Worm (Caenorhabditis elegans) whole organism, L1 larva: ENCODE data around the gene ifp-1.

Experiments
- C34B4.2 ChIP-seq: sonication (generic microtip); optimal IDR thresholded peaks from 2 replicates; lab custom pipeline; 2017; ENCODE audit warnings: mild to moderate bottlenecking, missing genetic modification characterization, missing compliant biosample characterization
- F16B12.6 ChIP-seq: fragments of 150-350 bp; optimal IDR thresholded peaks from 2 replicates; lab custom pipeline; 2014; ENCODE audit warnings: missing biosample characterization, missing genetic modification characterization
- Y116A8C.19 ChIP-seq: sonication (generic microtip); optimal IDR thresholded peaks from 2 replicates; lab custom pipeline; 2016; ENCODE audit warnings: missing compliant biosample characterization, missing genetic modification characterization, borderline replicate concordance
- aly-2 ChIP-seq: fragments of 150-350 bp; optimal IDR thresholded peaks from 2 replicates; lab custom pipeline; 2014; ENCODE audit warnings: missing biosample characterization, missing genetic modification characterization
- ama-1 ChIP-seq: fragments of 150-350 bp; optimal IDR thresholded peaks from 2 replicates; lab custom pipeline; 2014
- blmp-1 ChIP-seq: fragments of 150-350 bp; optimal IDR thresholded peaks from 2 replicates; lab custom pipeline; 2014; ENCODE audit warnings: missing biosample characterization, missing genetic modification characterization
- ceh-8 ChIP-seq: fragments of 200-800 bp; sonication (Bioruptor generic); optimal IDR thresholded peaks from 2 replicates; lab custom pipeline; 2018; ENCODE audit warnings: mild to moderate bottlenecking, missing genetic modification characterization, moderate library complexity, missing compliant biosample characterization
- ceh-82 ChIP-seq, 3 experiments: fragments of 150-350 bp in 1 of 3; sonication (generic microtip) in 2 of 3; optimal IDR thresholded peaks; 2 replicates each; lab custom pipeline; 2014 to 2017; ENCODE audit warnings: missing biosample characterization in 3 of 3, missing genetic modification characterization in 3 of 3
- ceh-88 ChIP-seq: fragments of 200-800 bp; sonication (Bioruptor generic); IDR thresholded peaks from 2 replicates; pipeline ENCODE4 v1.3.6; 2022; ENCODE audit warnings: missing genetic modification characterization, missing compliant biosample characterization
- ceh-90 ChIP-seq: sonication (generic microtip); optimal IDR thresholded peaks from 2 replicates; lab custom pipeline; 2016; ENCODE audit warnings: missing genetic modification characterization, missing compliant biosample characterization
- dpl-1 ChIP-seq, 3 experiments: fragments of 150-350 bp in 2 of 3; sonication (generic microtip) in 1 of 3; optimal IDR thresholded peaks; 2 replicates each; lab custom pipeline; 2014 to 2017; ENCODE audit warnings: missing biosample characterization in 3 of 3, missing genetic modification characterization in 3 of 3, missing genetic modification reagents in 3 of 3
- efl-1 ChIP-seq, 4 experiments: fragments of 150-350 bp; optimal IDR thresholded peaks in 3 of 4; peaks in 1 of 4; 1 replicate in 1 of 4; 2 replicates in 3 of 4; lab custom pipeline; 2014; ENCODE audit warnings: missing biosample characterization in 2 of 4, missing genetic modification characterization in 2 of 4, missing genetic modification reagents in 2 of 4
- efl-3 ChIP-seq: fragments of 200-800 bp; sonication (Bioruptor generic); optimal IDR thresholded peaks from 2 replicates; lab custom pipeline; 2018; ENCODE audit warnings: mild to moderate bottlenecking, missing genetic modification characterization, missing compliant biosample characterization
- egl-27 ChIP-seq, 2 experiments: fragments of 150-350 bp in 1 of 2; sonication (generic microtip); optimal IDR thresholded peaks; 3 replicates each; lab custom pipeline; 2017 to 2018; ENCODE audit warnings: missing biosample characterization in 2 of 2, missing genetic modification characterization in 2 of 2, missing genetic modification reagents in 2 of 2
- elt-2 ChIP-seq: sonication (generic microtip); optimal IDR thresholded peaks from 2 replicates; lab custom pipeline; 2016; ENCODE audit warnings: missing genetic modification characterization, mild to moderate bottlenecking, inconsistent platforms, missing compliant biosample characterization, missing genetic modification reagents
- elt-3 ChIP-seq, 6 experiments: fragments of 150-350 bp in 1 of 6; sonication (generic microtip); optimal IDR thresholded peaks; 2 replicates each; lab custom pipeline; 2017 to 2018; ENCODE audit warnings: missing biosample characterization in 6 of 6, missing genetic modification characterization in 6 of 6, inconsistent platforms in 1 of 6
- ets-5 ChIP-seq: fragments of 200-800 bp; sonication (Bioruptor generic); IDR thresholded peaks from 2 replicates; pipeline ENCODE4 v1.3.6; 2022; ENCODE audit warnings: missing genetic modification characterization, missing compliant biosample characterization
- fkh-4 ChIP-seq: sonication (generic microtip); optimal IDR thresholded peaks from 2 replicates; lab custom pipeline; 2016; ENCODE audit warnings: missing compliant biosample characterization, missing genetic modification characterization, borderline replicate concordance
- fkh-8 ChIP-seq: sonication (generic microtip); optimal IDR thresholded peaks from 2 replicates; lab custom pipeline; 2016; ENCODE audit warnings: mild to moderate bottlenecking, missing genetic modification characterization, missing compliant biosample characterization
- fos-1 ChIP-seq: fragments of 150-350 bp; optimal IDR thresholded peaks from 2 replicates; lab custom pipeline; 2014; ENCODE audit warnings: missing biosample characterization, missing genetic modification characterization
- hlh-17 ChIP-seq: fragments of 200-800 bp; sonication (Bioruptor generic); optimal IDR thresholded peaks from 2 replicates; lab custom pipeline; 2018; ENCODE audit warnings: missing genetic modification characterization, mild to moderate bottlenecking, missing compliant biosample characterization, moderate library complexity, borderline replicate concordance
- isw-1 ChIP-seq: fragments of 200-800 bp; sonication (Bioruptor generic); IDR thresholded peaks from 2 replicates; pipeline ENCODE4 v1.3.6; 2022; ENCODE audit warnings: missing genetic modification characterization, missing compliant biosample characterization
- jun-1 ChIP-seq: fragments of 150-350 bp; optimal IDR thresholded peaks from 2 replicates; lab custom pipeline; 2014; ENCODE audit warnings: missing biosample characterization, missing genetic modification reagents, missing genetic modification characterization
- lin-35 ChIP-seq, 2 experiments: fragments of 150-350 bp; optimal IDR thresholded peaks; 2 replicates each; lab custom pipeline; 2014; ENCODE audit warnings: missing biosample characterization in 2 of 2, missing genetic modification characterization in 2 of 2, missing genetic modification reagents in 2 of 2
- lir-3 ChIP-seq: sonication (generic microtip); optimal IDR thresholded peaks from 2 replicates; lab custom pipeline; 2016; ENCODE audit warnings: mild to moderate bottlenecking, missing genetic modification characterization, moderate library complexity, missing compliant biosample characterization; ENCODE audit not compliant: poor library complexity
- mep-1 ChIP-seq: fragments of 150-350 bp; optimal IDR thresholded peaks from 2 replicates; lab custom pipeline; 2014; ENCODE audit warnings: missing biosample characterization, missing genetic modification characterization
- nhr-11 ChIP-seq: fragments of 150-350 bp; optimal IDR thresholded peaks from 2 replicates; lab custom pipeline; 2014; ENCODE audit warnings: missing biosample characterization, missing genetic modification characterization
- nhr-12 ChIP-seq: sonication (generic microtip); optimal IDR thresholded peaks from 2 replicates; lab custom pipeline; 2017; ENCODE audit warnings: missing biosample characterization, missing genetic modification characterization
- nhr-19 ChIP-seq: fragments of 200-800 bp; sonication (Bioruptor generic); conservative IDR thresholded peaks from 2 replicates; pipeline ENCODE4 v1.3.6; 2022; ENCODE audit warnings: missing genetic modification characterization, missing compliant biosample characterization
- nhr-237 ChIP-seq: fragments of 150-350 bp; optimal IDR thresholded peaks from 2 replicates; lab custom pipeline; 2014; ENCODE audit warnings: missing biosample characterization, missing genetic modification characterization
- nhr-28 ChIP-seq: fragments of 150-350 bp; optimal IDR thresholded peaks from 2 replicates; lab custom pipeline; 2014; ENCODE audit warnings: missing biosample characterization, missing genetic modification characterization
- nhr-47 ChIP-seq: sonication (generic microtip); optimal IDR thresholded peaks from 2 replicates; lab custom pipeline; 2016; ENCODE audit warnings: mild to moderate bottlenecking, missing genetic modification characterization, moderate library complexity, missing compliant biosample characterization
- nhr-71 ChIP-seq: sonication (generic microtip); optimal IDR thresholded peaks from 2 replicates; lab custom pipeline; 2016; ENCODE audit warnings: mild to moderate bottlenecking, missing genetic modification characterization, moderate library complexity, missing compliant biosample characterization
- nhr-76 ChIP-seq: sonication (generic microtip); optimal IDR thresholded peaks from 2 replicates; lab custom pipeline; 2017; ENCODE audit warnings: missing biosample characterization, missing genetic modification characterization
- nhr-84 ChIP-seq: sonication (generic microtip); optimal IDR thresholded peaks from 2 replicates; lab custom pipeline; 2017; ENCODE audit warnings: missing biosample characterization, missing genetic modification characterization
- nhr-85 ChIP-seq: sonication (generic microtip); peaks from one replicate; lab custom pipeline; 2016; ENCODE audit warnings: missing genetic modification characterization, inconsistent platforms, missing compliant biosample characterization
- pax-3 ChIP-seq: fragments of 200-800 bp; sonication (Bioruptor generic); optimal IDR thresholded peaks from 2 replicates; lab custom pipeline; 2018; ENCODE audit warnings: mild to moderate bottlenecking, missing genetic modification characterization, moderate library complexity, missing compliant biosample characterization
- pqm-1 ChIP-seq: sonication (generic microtip); optimal IDR thresholded peaks from 3 replicates; lab custom pipeline; 2017; ENCODE audit warnings: missing biosample characterization, missing genetic modification characterization
- rnt-1 ChIP-seq: sonication (generic microtip); optimal IDR thresholded peaks from 2 replicates; lab custom pipeline; 2016; ENCODE audit warnings: mild to moderate bottlenecking, missing genetic modification characterization, moderate library complexity, missing compliant biosample characterization
- skn-1 ChIP-seq: fragments of 150-350 bp; optimal IDR thresholded peaks from 2 replicates; lab custom pipeline; 2014; ENCODE audit warnings: missing biosample characterization, missing genetic modification characterization
- snu-23 ChIP-seq: sonication (generic microtip); optimal IDR thresholded peaks from 2 replicates; lab custom pipeline; 2016; ENCODE audit warnings: missing genetic modification characterization, missing compliant biosample characterization
- sox-4 ChIP-seq: sonication (generic microtip); optimal IDR thresholded peaks from 2 replicates; lab custom pipeline; 2016; ENCODE audit warnings: missing genetic modification characterization, missing compliant biosample characterization
- sptf-1 ChIP-seq: fragments of 150-350 bp; optimal IDR thresholded peaks from 2 replicates; lab custom pipeline; 2014; ENCODE audit warnings: missing biosample characterization, missing genetic modification characterization
- tbx-2 ChIP-seq: sonication (generic microtip); optimal IDR thresholded peaks from 2 replicates; lab custom pipeline; 2016; ENCODE audit warnings: missing genetic modification characterization, missing compliant biosample characterization
- unc-130 ChIP-seq: fragments of 150-350 bp; optimal IDR thresholded peaks from 2 replicates; lab custom pipeline; 2017; ENCODE audit warnings: missing biosample characterization, missing genetic modification characterization, inconsistent platforms
- unc-62 ChIP-seq: fragments of 150-350 bp; optimal IDR thresholded peaks from 2 replicates; lab custom pipeline; 2014; ENCODE audit warnings: missing biosample characterization, missing genetic modification reagents, missing genetic modification characterization
- xbp-1 ChIP-seq: sonication (generic microtip); optimal IDR thresholded peaks from 2 replicates; lab custom pipeline; 2016; ENCODE audit warnings: missing genetic modification characterization, missing compliant biosample characterization
- zag-1 ChIP-seq: fragments of 150-350 bp; optimal IDR thresholded peaks from 2 replicates; lab custom pipeline; 2014; ENCODE audit warnings: missing biosample characterization, missing genetic modification characterization
- ztf-11 ChIP-seq, 2 experiments: sonication (generic microtip); optimal IDR thresholded peaks; 2 replicates each; lab custom pipeline; 2016 to 2017; ENCODE audit warnings: missing genetic modification characterization in 2 of 2, missing biosample characterization in 1 of 2, missing compliant biosample characterization in 1 of 2

Gene ifp-1

DNA sequence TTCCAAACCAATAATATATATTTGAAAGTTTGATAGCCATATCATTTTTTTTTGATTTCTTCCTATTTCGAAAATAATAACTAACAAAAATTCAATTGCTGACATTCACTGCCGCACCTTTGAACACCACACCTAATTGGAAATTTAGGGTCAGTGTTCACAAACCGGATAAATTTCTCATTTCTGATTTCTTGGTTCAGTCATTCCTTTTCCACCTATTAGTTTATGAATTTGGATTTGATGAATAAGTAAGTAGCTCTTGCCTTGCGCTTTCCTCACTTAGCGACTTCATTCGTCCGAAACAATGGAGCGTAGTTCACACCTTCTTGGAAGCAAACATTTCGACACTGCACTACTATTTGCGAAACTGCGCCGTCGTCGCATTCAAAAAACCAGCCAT lies 26.1 kb upstream of the ifp-1 start, which contains the start of gene F15G9.1:
TSS of gene F15G9.1 (plus strand) at position 301 of the 400 bp plus-strand sequence.
- TF ChIP-seq efl-1 (optimal IDR thresholded peaks at IDR 0.05; lab: Kevin White, UChicago) (no peak), efl-1 (GFP tag; optimal IDR thresholded peaks at IDR 0.05 in 1 of 2; lab: Kevin White, UChicago) (no peak), unc-62 (no peak), nhr-12 (tag; lab: Kevin White, UChicago) (no peak), fos-1 (no peak), zag-1 (tag; lab: Kevin White, UChicago) (no peak), rnt-1 (tag; lab: Kevin White, UChicago) (no peak), skn-1 (tag; lab: Kevin White, UChicago) (no peak), nhr-76 (no peak), ztf-11 (tag; optimal IDR thresholded peaks at IDR 0.05; lab: Kevin White, UChicago) (no peak), lir-3 (tag; lab: Kevin White, UChicago) (no peak), nhr-28 (tag; lab: Kevin White, UChicago) (no peak), jun-1 (tag; lab: Kevin White, UChicago) (no peak), tbx-2 (no peak), fkh-8 (tag; lab: Kevin White, UChicago) (no peak), F16B12.6 (tag; lab: Kevin White, UChicago) (no peak), efl-3 (GFP tag; lab: Kevin White, UChicago) (no peak), ceh-90 (tag; lab: Kevin White, UChicago) (no peak), fkh-4 (no peak), pqm-1 (tag; lab: Kevin White, UChicago) (no peak)

DNA sequence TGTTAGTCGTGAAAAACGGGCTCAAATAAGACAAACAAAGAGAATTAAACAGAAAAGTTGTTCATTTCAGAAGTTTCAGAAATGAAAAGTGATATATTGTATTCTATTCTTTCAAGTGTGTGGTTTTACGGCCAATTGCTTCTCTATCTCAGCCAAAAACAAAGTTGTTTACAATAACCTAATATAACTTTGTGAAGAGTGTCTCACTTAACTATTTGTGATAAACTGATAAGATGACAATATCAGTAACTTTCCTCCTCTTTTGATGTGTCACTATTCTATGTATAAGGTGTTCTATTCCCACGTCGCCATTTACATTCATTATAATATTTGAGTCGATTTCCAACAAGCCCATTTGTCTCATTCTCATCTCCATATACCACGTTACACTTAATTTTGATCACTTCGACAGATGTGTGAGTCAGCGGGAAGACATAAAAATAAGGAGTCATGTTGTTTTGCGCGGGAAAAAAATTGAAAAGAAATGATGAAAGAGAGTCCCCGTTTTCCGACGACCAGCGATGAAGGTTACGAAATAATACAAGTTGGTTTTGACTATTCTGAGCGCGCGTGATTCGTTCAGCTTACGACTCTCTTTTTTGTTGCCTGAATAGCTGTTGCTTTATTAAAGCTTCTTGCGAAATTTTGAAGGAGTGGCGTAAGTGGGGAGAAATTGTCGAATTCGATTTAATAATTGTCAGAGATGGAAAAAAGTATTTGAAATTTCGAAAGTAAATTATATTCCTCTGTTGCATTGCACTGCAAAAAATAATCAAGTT lies 25.5 kb upstream of the ifp-1 start:
- TF ChIP-seq rnt-1 (tag; lab: Kevin White, UChicago) = no peak
- TF ChIP-seq nhr-85 (tag; lab: Kevin White, UChicago) = peak; percentile 79
- no peak for TF ChIP-seq Y116A8C.19 (tag; lab: Kevin White, UChicago)
- peak in 1 of 3 experiments; percentile 25 for TF ChIP-seq ceh-82 (tag; optimal IDR thresholded peaks at IDR 0.05; lab: Kevin White, UChicago)
- TF ChIP-seq elt-3 (tag; optimal IDR thresholded peaks at IDR 0.05; lab: Kevin White, UChicago) = no peak
- TF ChIP-seq efl-3 (GFP tag; lab: Kevin White, UChicago) = no peak
- TF ChIP-seq pax-3 (tag; lab: Kevin White, UChicago) = no peak
- peak; percentile 7 for TF ChIP-seq mep-1 (tag; lab: Kevin White, UChicago)
- TF ChIP-seq aly-2 = no peak
- TF ChIP-seq nhr-47 = peak; percentile 0
- no peak for TF ChIP-seq xbp-1
- TF ChIP-seq nhr-84 (tag; lab: Kevin White, UChicago) = no peak
- TF ChIP-seq unc-130 (tag; lab: Kevin White, UChicago) = no peak
- TF ChIP-seq ceh-8 (GFP tag; lab: Kevin White, UChicago) = no peak
- no peak for TF ChIP-seq hlh-17 (GFP tag; lab: Kevin White, UChicago)
- no peak for TF ChIP-seq sox-4 (tag; lab: Kevin White, UChicago)
- TF ChIP-seq jun-1 (tag; lab: Kevin White, UChicago) = no peak
- TF ChIP-seq sptf-1 = no peak
- no peak for TF ChIP-seq egl-27 (tag; optimal IDR thresholded peaks at IDR 0.05; lab: Kevin White, UChicago)
- TF ChIP-seq zag-1 (tag; lab: Kevin White, UChicago) = no peak
- peak; percentile 16 to 40 (median 29) for TF ChIP-seq dpl-1 (GFP tag; optimal IDR thresholded peaks at IDR 0.05; lab: Kevin White, UChicago)
- TF ChIP-seq nhr-237 (tag; lab: Kevin White, UChicago) = no peak
- peak; percentile 26; the same call in 1 of the 2 replicates for TF ChIP-seq isw-1
- TF ChIP-seq C34B4.2 (tag; lab: Kevin White, UChicago) = no peak
- no peak for TF ChIP-seq lin-35 (GFP tag; optimal IDR thresholded peaks at IDR 0.05; lab: Kevin White, UChicago)
- no peak for TF ChIP-seq nhr-19 (GFP tag; lab: Robert Waterston, UW)
- TF ChIP-seq blmp-1 = peak; percentile 32
- no peak for TF ChIP-seq snu-23 (GFP tag; lab: Kevin White, UChicago)
- TF ChIP-seq nhr-71 = peak; percentile 47
- TF ChIP-seq nhr-11 (tag; lab: Kevin White, UChicago) = no peak
- TF ChIP-seq skn-1 (tag; lab: Kevin White, UChicago) = peak; percentile 74
- no peak for TF ChIP-seq elt-2 (tag; lab: Kevin White, UChicago)
- TF ChIP-seq ztf-11 (tag; optimal IDR thresholded peaks at IDR 0.05; lab: Kevin White, UChicago) = no peak
- TF ChIP-seq pqm-1 (tag; lab: Kevin White, UChicago) = no peak
- no peak for TF ChIP-seq ama-1 (lab: Kevin White, UChicago)
- no peak for TF ChIP-seq ets-5 (GFP tag; lab: Robert Waterston, UW)
- TF ChIP-seq nhr-76 = no peak
- TF ChIP-seq fkh-8 (tag; lab: Kevin White, UChicago) = peak; percentile 32
- no peak for TF ChIP-seq ceh-88 (GFP tag; lab: Robert Waterston, UW)
